Worm (Caenorhabditis elegans) whole organism, L2 larva: ENCODE measurements around the gene ogr-2.

ENCODE experiments used
- R02D3.7 ChIP-seq: fragments of 150-350 bp; optimal IDR thresholded peaks from 2 replicates; lab custom pipeline; 2014; ENCODE audit warnings: missing biosample characterization, missing genetic modification characterization
- ceh-82 ChIP-seq: fragments of 150-350 bp; optimal IDR thresholded peaks from 2 replicates; lab custom pipeline; 2014; ENCODE audit warnings: missing biosample characterization, missing genetic modification characterization

ce11 chrII:10008552-10008951, 32.4 kb upstream of the ogr-2 start:
- TF ChIP-seq ceh-82 (tag; lab: Kevin White, UChicago) (no peak), R02D3.7 (tag; lab: Kevin White, UChicago) (no peak)
